Worm (Caenorhabditis elegans): Measurements from ENCODE around the gene col-95.

Gene col-95

DNA sequence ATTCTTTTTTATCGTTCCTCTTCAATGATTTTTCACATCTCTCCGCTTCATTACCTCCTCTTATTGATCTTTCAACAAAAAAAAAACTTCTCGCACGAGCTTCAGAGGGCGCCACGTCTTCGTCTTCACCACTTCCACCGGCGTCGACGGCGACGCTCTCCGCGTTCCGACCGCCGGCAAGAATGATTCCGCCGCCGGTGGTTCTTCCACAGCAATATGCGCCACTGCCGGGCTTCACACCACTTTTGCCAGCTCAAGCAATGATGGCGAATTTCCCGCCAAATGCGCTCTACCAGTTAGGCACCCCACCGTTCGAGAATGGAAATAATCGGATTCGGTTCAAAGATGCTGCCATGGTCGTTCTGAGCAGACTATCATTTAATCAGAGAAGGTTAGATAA is 20.8 kb upstream of the col-95 start:
- no peak for TF ChIP-seq ztf-23 (GFP tag; IDR thresholded peaks at IDR 0.05)
- TF ChIP-seq T22C8.4 (GFP tag; IDR thresholded peaks at IDR 0.05) = no peak
- no peak for TF ChIP-seq ref-1 (GFP tag; conservative IDR thresholded peaks at IDR 0.05)
- TF ChIP-seq flt-1 (GFP tag; IDR thresholded peaks at IDR 0.05) = no peak
- TF ChIP-seq med-1 (GFP tag; optimal IDR thresholded peaks at IDR 0.05; ENCODE audit: insufficient read depth) = no peak
- no peak for TF ChIP-seq klf-2 (GFP tag; conservative IDR thresholded peaks at IDR 0.05)
- TF ChIP-seq tab-1 (GFP tag; IDR thresholded peaks at IDR 0.05) = no peak
- no peak for TF ChIP-seq ztf-29 (GFP tag; IDR thresholded peaks at IDR 0.05)
- TF ChIP-seq cog-1 (tag; optimal IDR thresholded peaks at IDR 0.05) = no peak

DNA sequence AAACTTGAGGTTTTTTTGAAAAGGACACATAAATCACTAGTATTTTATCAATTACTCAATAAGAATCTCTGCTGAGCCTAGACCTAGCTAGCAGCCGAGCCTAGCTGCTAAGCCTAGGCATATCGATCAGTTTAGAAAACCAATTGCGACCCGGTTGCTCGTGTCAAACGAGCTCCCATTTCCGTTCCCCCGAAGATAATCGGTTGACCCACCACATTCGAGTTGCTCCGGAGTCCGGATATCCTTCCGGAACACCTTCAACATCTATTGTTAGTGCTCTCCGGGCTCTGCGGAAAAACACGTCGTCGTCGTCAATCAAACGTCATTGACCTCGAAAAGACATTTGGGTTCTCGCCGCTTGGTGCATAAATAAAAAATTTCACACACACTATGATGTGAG is 20.0 kb upstream of the col-95 start:
- TF ChIP-seq med-1 (GFP tag; optimal IDR thresholded peaks at IDR 0.05; ENCODE audit: insufficient read depth) = no peak
- no peak for TF ChIP-seq ztf-23 (GFP tag; IDR thresholded peaks at IDR 0.05)
- no peak for TF ChIP-seq klf-2 (GFP tag; conservative IDR thresholded peaks at IDR 0.05)
- no peak for TF ChIP-seq ref-1 (GFP tag; conservative IDR thresholded peaks at IDR 0.05)

DNA sequence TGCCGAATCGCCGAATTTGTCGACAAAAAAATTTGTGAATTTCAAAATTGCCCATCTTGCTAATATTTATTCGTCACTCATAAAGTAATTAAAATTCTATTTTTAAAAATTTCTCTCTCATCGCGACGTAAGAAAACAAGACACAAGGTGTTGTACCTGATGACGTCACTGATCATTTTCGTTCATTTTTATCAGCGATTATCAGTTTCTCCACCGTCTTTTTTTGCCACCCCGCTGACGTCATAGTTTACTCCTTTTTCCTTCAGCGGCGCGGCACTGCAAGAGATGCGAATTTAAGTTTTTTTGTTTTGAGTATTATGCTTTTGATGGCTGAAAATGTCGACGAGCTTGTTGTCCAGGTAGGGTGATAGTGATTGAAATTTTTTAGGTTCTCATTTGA is 19.0 kb upstream of the col-95 start:
- no peak for TF ChIP-seq klf-2 (GFP tag; conservative IDR thresholded peaks at IDR 0.05)
- no peak for TF ChIP-seq ztf-29 (GFP tag; IDR thresholded peaks at IDR 0.05)
- TF ChIP-seq cog-1 (tag; optimal IDR thresholded peaks at IDR 0.05) = no peak
- TF ChIP-seq med-1 (GFP tag; optimal IDR thresholded peaks at IDR 0.05; ENCODE audit: insufficient read depth) = no peak

DNA sequence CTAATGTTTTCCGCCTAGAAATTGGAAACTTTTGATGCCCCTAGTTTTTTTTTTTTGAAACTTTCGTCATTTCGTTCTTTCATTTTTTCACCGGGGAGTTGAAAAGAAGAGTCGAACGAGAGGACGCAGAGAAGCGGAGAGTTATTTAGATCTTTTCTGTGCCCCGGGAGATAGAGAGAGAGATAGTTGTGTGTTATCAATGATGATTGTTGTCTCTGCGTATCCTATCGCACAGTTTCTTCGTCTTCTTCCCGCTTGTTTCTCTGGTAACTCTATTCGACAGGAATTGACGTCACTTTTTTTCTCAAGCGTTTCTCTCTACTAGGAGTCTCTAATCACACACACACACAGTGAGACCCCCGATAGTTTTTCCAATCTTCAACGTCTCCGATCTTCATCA is 14.5 kb upstream of the col-95 start:
- no peak for TF ChIP-seq ztf-23 (GFP tag; IDR thresholded peaks at IDR 0.05)
- TF ChIP-seq klf-2 (GFP tag; conservative IDR thresholded peaks at IDR 0.05) = no peak
- no peak for TF ChIP-seq ref-1 (GFP tag; conservative IDR thresholded peaks at IDR 0.05)
- no peak for TF ChIP-seq cog-1 (tag; optimal IDR thresholded peaks at IDR 0.05)
- no peak for TF ChIP-seq med-1 (GFP tag; optimal IDR thresholded peaks at IDR 0.05; ENCODE audit: insufficient read depth)
- no peak for TF ChIP-seq tab-1 (GFP tag; IDR thresholded peaks at IDR 0.05)
- TF ChIP-seq ztf-29 (GFP tag; IDR thresholded peaks at IDR 0.05) = no peak
- no peak for TF ChIP-seq flt-1 (GFP tag; IDR thresholded peaks at IDR 0.05)
- no peak for TF ChIP-seq T22C8.4 (GFP tag; IDR thresholded peaks at IDR 0.05)

DNA sequence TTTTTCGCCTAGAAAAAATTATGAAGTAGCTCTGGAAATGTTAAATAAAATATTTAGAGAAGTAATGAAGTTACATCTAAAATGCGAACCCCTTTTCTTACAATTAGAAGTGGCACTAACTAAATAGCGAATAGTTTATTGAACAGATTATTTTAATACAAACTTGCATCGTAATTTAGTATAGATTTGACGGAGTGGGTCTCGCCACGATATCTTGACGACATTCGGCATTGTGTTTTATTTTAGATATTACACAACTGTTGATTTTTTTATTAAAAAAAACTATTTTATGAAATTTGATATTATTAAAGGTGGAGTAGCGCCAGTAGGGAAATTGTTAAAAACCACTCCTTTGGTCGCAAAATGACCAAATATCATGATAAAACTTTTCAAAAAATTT is 13.9 kb upstream of the col-95 start:
- TF ChIP-seq T22C8.4 (GFP tag; IDR thresholded peaks at IDR 0.05) (no peak), klf-2 (GFP tag; conservative IDR thresholded peaks at IDR 0.05) (no peak), flt-1 (GFP tag; IDR thresholded peaks at IDR 0.05) (no peak), tab-1 (GFP tag; IDR thresholded peaks at IDR 0.05) (no peak)

DNA sequence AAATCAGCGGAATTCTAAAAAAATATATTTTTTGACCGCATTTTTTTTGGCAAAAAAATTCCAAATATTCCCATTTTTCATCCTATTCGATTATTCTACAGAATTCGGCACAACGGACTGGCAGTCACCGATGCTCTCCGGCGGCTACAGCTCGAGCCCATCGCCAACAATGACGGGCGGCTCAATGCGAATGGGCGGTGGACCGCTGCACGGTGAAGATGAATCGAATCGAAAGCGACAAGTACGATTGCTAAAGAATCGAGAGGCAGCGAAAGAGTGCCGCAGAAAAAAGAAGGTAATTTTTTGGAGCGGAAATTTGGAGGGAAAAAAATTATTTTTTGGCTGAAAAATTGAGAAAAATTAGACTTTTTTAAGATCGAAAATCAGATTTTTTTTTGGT is 11.4 kb upstream of the col-95 start:
- TF ChIP-seq T22C8.4 (GFP tag; IDR thresholded peaks at IDR 0.05) (no peak), ref-1 (GFP tag; conservative IDR thresholded peaks at IDR 0.05) (no peak), cog-1 (tag; optimal IDR thresholded peaks at IDR 0.05) (no peak), med-1 (GFP tag; optimal IDR thresholded peaks at IDR 0.05; ENCODE audit: insufficient read depth) (no peak), ztf-23 (GFP tag; IDR thresholded peaks at IDR 0.05) (no peak), ztf-29 (GFP tag; IDR thresholded peaks at IDR 0.05) (no peak), klf-2 (GFP tag; conservative IDR thresholded peaks at IDR 0.05) (no peak)

DNA sequence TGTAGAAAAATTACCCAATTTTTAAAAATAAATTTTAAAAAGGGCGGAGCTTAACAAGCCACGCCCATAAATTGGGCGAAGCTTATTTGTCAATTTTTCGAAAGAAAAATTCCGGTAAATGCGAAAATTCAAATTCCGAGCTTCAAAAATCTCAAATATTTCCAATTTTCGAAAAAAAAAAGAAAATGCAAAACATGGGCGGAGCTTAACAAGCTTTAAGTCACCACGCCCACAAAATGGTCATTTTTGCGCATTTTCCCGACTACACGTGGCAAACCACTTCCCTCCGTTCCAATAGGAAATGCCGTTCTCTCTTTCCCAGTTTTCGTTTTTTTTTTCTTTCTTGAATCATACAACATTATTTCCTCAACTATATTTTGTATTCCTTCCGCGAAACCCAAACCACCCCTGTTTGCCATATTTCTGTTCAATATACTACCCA is 9.3 kb upstream of the col-95 start:
- no peak for TF ChIP-seq med-1 (GFP tag; optimal IDR thresholded peaks at IDR 0.05; ENCODE audit: insufficient read depth)
- TF ChIP-seq ztf-23 (GFP tag; IDR thresholded peaks at IDR 0.05) = 0 out of 2 replicates have a peak, but pooled peaks have one; percentile 15

DNA sequence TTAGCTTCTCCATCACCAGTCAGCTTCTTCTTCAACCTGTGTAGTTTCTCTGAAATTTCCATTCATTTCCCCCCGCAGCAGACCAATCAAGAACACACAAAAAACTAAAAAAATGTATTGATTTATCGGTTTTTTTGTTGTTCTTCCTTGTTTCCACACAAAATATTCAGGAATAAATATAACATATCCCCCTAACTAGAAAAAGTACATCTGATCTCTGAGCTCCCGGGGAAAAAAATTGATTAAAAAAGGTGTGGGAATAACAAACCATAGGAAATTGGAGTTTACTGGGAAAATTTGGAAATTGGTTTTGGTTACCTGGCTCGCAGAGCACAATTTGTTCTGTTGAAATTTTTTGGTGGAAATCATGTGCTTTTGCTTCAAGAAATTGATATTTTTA is 8.8 kb upstream of the col-95 start, which contains the start of gene Y41C4A.22:
Gene Y41C4A.22, plus strand, starts transcription at position 301 of the 400 bp plus-strand sequence.
- TF ChIP-seq med-1 (GFP tag; optimal IDR thresholded peaks at IDR 0.05; ENCODE audit: insufficient read depth) (no peak), T22C8.4 (GFP tag; IDR thresholded peaks at IDR 0.05) (no peak), tab-1 (GFP tag; IDR thresholded peaks at IDR 0.05) (no peak), ztf-29 (GFP tag; IDR thresholded peaks at IDR 0.05) (no peak), klf-2 (GFP tag; conservative IDR thresholded peaks at IDR 0.05) (no peak), ztf-23 (GFP tag; IDR thresholded peaks at IDR 0.05) (no peak), ref-1 (GFP tag; conservative IDR thresholded peaks at IDR 0.05) (no peak), cog-1 (tag; optimal IDR thresholded peaks at IDR 0.05) (no peak), flt-1 (GFP tag; IDR thresholded peaks at IDR 0.05) (no peak)

DNA sequence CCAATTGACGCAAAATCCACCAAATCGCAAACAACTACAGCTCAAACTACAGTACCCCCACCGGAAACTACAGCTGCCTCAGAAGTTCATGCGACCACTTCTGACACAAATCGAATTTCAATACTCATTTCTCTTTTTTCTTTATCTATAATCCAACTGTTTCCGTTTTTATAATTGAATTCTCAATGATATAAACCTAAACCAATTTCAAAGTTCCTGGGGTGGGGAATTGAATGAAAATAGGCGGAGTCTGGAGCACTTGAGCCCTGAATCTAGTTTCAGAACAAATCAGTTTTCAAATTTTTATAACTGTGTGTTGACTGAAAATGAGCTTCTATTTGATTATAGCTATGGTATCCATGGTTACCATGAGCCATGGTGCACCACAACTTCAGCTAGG is 7.5 kb upstream of the col-95 start, which contains the start of gene Y41C4A.6:
Gene Y41C4A.6, plus strand, starts transcription at position 301 of the 400 bp plus-strand sequence.
- TF ChIP-seq ref-1 (GFP tag; conservative IDR thresholded peaks at IDR 0.05) (no peak), med-1 (GFP tag; optimal IDR thresholded peaks at IDR 0.05; ENCODE audit: insufficient read depth) (no peak), klf-2 (GFP tag; conservative IDR thresholded peaks at IDR 0.05) (no peak), T22C8.4 (GFP tag; IDR thresholded peaks at IDR 0.05) (no peak), flt-1 (GFP tag; IDR thresholded peaks at IDR 0.05) (no peak), ztf-23 (GFP tag; IDR thresholded peaks at IDR 0.05) (no peak), ztf-29 (GFP tag; IDR thresholded peaks at IDR 0.05) (no peak), tab-1 (GFP tag; IDR thresholded peaks at IDR 0.05) (no peak)

DNA sequence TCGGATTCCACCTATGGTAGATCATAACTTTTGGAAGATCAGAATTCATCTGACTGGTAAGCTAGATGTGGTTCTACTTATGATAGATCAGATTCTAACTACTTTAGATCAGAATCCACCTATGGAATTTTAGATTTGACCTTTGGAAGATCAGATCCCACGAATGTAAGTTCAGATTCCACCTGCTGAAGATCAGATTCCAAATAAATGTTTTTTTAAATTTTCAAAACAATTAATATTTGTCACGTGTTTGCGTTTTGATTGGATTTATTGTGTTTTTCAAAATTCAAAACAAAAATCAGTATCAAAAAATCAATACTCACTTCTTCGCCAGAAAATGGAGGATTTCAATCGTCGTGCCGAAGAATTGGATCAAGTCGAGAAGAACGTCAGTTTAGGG is 5.2 kb upstream of the col-95 start, which contains the start of gene Y41C4A.7:
Gene Y41C4A.7, plus strand, starts transcription at position 301 of the 400 bp plus-strand sequence.
- no peak for TF ChIP-seq med-1 (GFP tag; optimal IDR thresholded peaks at IDR 0.05; ENCODE audit: insufficient read depth)
- no peak for TF ChIP-seq ztf-29 (GFP tag; IDR thresholded peaks at IDR 0.05)
- TF ChIP-seq T22C8.4 (GFP tag; IDR thresholded peaks at IDR 0.05) = no peak
- no peak for TF ChIP-seq klf-2 (GFP tag; conservative IDR thresholded peaks at IDR 0.05)
- no peak for TF ChIP-seq ref-1 (GFP tag; conservative IDR thresholded peaks at IDR 0.05)

DNA sequence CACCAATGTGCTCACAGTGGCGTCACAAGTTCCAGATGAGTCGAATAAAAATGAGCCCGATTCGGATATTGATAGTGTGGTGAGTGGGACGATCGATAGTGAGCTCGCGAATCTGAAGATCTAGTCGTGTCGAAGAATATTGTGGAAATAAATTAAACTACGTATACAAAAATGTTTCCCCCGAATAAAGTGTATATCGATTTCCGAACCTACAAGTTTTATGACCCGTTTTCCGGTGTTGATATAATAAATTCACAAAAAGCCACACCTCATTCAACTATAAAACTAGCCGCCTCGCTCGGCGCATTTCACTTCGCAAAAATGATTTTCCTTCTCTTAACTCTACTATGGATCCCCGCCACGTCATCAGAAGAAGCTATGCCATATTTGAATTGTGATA is 3.8 kb upstream of the col-95 start, which contains the start of gene pqn-84:
Gene pqn-84, plus strand, starts transcription at position 301 of the 400 bp plus-strand sequence.
- TF ChIP-seq tab-1 (GFP tag; IDR thresholded peaks at IDR 0.05) (no peak), ztf-29 (GFP tag; IDR thresholded peaks at IDR 0.05) (no peak), ztf-23 (GFP tag; IDR thresholded peaks at IDR 0.05) (no peak), ref-1 (GFP tag; conservative IDR thresholded peaks at IDR 0.05) (no peak), cog-1 (tag; optimal IDR thresholded peaks at IDR 0.05) (no peak), T22C8.4 (GFP tag; IDR thresholded peaks at IDR 0.05) (no peak), flt-1 (GFP tag; IDR thresholded peaks at IDR 0.05) (no peak), med-1 (GFP tag; optimal IDR thresholded peaks at IDR 0.05; ENCODE audit: insufficient read depth) (no peak), klf-2 (GFP tag; conservative IDR thresholded peaks at IDR 0.05) (no peak)

All from whole organism, midembryonic.